Fruit fly (Drosophila melanogaster): Measurements from ENCODE around the gene grn.

grn gene

DNA sequence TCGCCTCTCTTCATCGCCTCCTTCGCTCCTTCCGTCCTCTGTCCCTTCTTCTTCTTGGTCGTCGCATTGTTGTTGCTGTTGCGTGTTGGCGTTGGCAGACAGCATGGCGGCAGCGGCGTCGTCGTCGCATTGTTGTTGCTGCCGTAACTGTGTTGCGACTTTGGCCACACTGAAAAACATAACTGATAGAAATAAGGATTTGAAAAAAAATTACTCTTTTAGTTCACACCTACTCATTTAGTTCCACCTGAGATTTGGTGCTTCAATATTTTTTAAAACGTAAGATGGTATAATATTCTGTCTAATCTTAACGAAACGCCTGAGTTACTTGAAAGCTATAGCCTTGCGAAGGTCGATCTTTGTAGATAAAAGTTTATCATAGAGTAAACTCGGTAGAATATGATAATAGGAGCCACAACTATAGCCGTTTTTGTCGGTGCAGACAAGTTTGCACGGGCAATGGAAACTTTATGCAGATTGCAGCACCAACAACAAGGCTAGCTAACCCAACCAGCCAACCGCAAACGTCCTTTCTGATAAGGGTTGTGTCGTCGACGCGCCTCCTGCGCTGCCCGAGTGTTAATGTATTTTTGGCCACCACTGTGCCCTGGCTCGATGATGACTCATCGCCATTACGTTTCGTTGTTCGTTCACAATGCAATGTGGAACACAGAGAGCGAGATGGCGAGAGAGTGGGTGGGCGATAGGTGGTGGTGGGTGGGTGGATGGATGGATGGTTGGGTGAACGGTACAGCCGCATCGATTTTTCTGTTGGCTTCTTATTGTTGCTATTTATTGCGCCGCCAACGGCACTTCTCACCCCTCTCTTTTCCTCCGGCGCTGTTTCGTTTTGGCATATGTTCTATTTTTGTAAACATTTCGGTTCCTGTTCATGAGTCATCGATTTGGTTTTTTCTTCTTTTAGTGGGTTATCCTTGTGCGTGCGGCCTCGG lies 68.1 kb downstream of the grn start (continued):
- peak; percentile 83 for TF ChIP-seq dysf (GFP tag; IDR thresholded peaks at IDR 0.05)
- TF ChIP-seq CG6683 (GFP tag; optimal IDR thresholded peaks at IDR 0.05): peak; percentile 46
- TF ChIP-seq peb (GFP tag; IDR thresholded peaks at IDR 0.05): no peak
- TF ChIP-seq chif (GFP tag; optimal IDR thresholded peaks at IDR 0.05): peak; percentile 37 to 80
- peak; percentile 40; the same call in 1 of the 2 replicates for TF ChIP-seq CG11085 (GFP tag; IDR thresholded peaks at IDR 0.05)
- TF ChIP-seq CG7963 (GFP tag; IDR thresholded peaks at IDR 0.05; ENCODE audit: partially characterized antibody): no peak
- TF ChIP-seq CG11723 (GFP tag; optimal IDR thresholded peaks at IDR 0.05): peak; percentile 60
- TF ChIP-seq CG11456 (GFP tag; IDR thresholded peaks at IDR 0.05): peak; percentile 12; the same call in 1 of the 3 replicates
- TF ChIP-seq gcm2 (GFP tag; optimal IDR thresholded peaks at IDR 0.05): peak; percentile 46
- peak; percentile 48 for TF ChIP-seq HmgZ (tag; optimal IDR thresholded peaks at IDR 0.05)
- TF ChIP-seq Mrtf (GFP tag; IDR thresholded peaks at IDR 0.05): peak; percentile 46; the same call in 1 of the 3 replicates
- no peak for TF ChIP-seq sqz (GFP tag; optimal IDR thresholded peaks at IDR 0.05)
- TF ChIP-seq CG31224 (GFP tag; IDR thresholded peaks at IDR 0.05): peak; percentile 33; the same call in 1 of the 2 replicates
- peak; percentile 59 for TF ChIP-seq CG9215 (GFP tag; IDR thresholded peaks at IDR 0.05)
- TF ChIP-seq CG14710 (tag; optimal IDR thresholded peaks at IDR 0.05): peak; percentile 66
- peak; percentile 68 for TF ChIP-seq pb (GFP tag; optimal IDR thresholded peaks at IDR 0.05)
- TF ChIP-seq C15 (GFP tag; IDR thresholded peaks at IDR 0.05): no peak
- TF ChIP-seq CG10565 (GFP tag; optimal IDR thresholded peaks at IDR 0.05): no peak
- TF ChIP-seq hb (GFP tag; IDR thresholded peaks at IDR 0.05; ENCODE audit: partially characterized antibody): no peak
- TF ChIP-seq CG12104 (GFP tag; optimal IDR thresholded peaks at IDR 0.05): peak; percentile 60
- peak; percentile 82 for TF ChIP-seq ems (GFP tag; optimal IDR thresholded peaks at IDR 0.05)
- TF ChIP-seq CG1024 (GFP tag; IDR thresholded peaks at IDR 0.05): no peak
- no peak for TF ChIP-seq CG10543 (GFP tag; optimal IDR thresholded peaks at IDR 0.05)
- TF ChIP-seq Scr (GFP tag; IDR thresholded peaks at IDR 0.05; ENCODE audit: partially characterized antibody): no peak
- peak; percentile 97 for TF ChIP-seq Med (GFP tag)
- TF ChIP-seq bigmax (GFP tag; optimal IDR thresholded peaks at IDR 0.05): no peak
- peak; percentile 12; the same call in 1 of the 2 replicates for TF ChIP-seq ham (GFP tag; IDR thresholded peaks at IDR 0.05)
- TF ChIP-seq CG30020 (tag; optimal IDR thresholded peaks at IDR 0.05): peak; percentile 20
- peak; percentile 65 for TF ChIP-seq CG3838 (GFP tag; optimal IDR thresholded peaks at IDR 0.05)
- peak; percentile 57 for TF ChIP-seq CG34376 (GFP tag; optimal IDR thresholded peaks at IDR 0.05)
- TF ChIP-seq Atf-2 (GFP tag; optimal IDR thresholded peaks at IDR 0.05): peak; percentile 87
- no peak for TF ChIP-seq ash1 (GFP tag; optimal IDR thresholded peaks at IDR 0.05)
- peak; percentile 79 for TF ChIP-seq Mes4 (GFP tag; optimal IDR thresholded peaks at IDR 0.05)
- peak; percentile 64 for TF ChIP-seq nau (GFP tag; optimal IDR thresholded peaks at IDR 0.05)
- no peak for TF ChIP-seq Nf-YA (GFP tag; IDR thresholded peaks at IDR 0.05)
- peak; percentile 51 for TF ChIP-seq CG9817 (tag; optimal IDR thresholded peaks at IDR 0.05)
- TF ChIP-seq cato (GFP tag; optimal IDR thresholded peaks at IDR 0.05; ENCODE audit: borderline replicate concordance): peak; percentile 53
- no peak for TF ChIP-seq Rx (GFP tag; IDR thresholded peaks at IDR 0.05)
- peak; percentile 82 for TF ChIP-seq az2 (GFP tag; optimal IDR thresholded peaks at IDR 0.05)
- TF ChIP-seq CG1233 (GFP tag; optimal IDR thresholded peaks at IDR 0.05): peak; percentile 59
- TF ChIP-seq CG1647 (GFP tag; optimal IDR thresholded peaks at IDR 0.05): peak; percentile 74
- TF ChIP-seq CG8281 (tag; optimal IDR thresholded peaks at IDR 0.05): peak; percentile 35
- 0 out of 4 replicates have a peak, but pooled peaks have one; percentile 14 for TF ChIP-seq Gug (GFP tag; IDR thresholded peaks at IDR 0.05)
- TF ChIP-seq MTF-1 (GFP tag; optimal IDR thresholded peaks at IDR 0.05; ENCODE audit: borderline replicate concordance): peak; percentile 10
- TF ChIP-seq MBD-R2 (GFP tag; IDR thresholded peaks at IDR 0.05): no peak
- TF ChIP-seq CG7556 (GFP tag; optimal IDR thresholded peaks at IDR 0.05): peak; percentile 94
- peak; percentile 80 for TF ChIP-seq lab (GFP tag; optimal IDR thresholded peaks at IDR 0.05)
- peak; percentile 78 for TF ChIP-seq CG7786 (GFP tag; optimal IDR thresholded peaks at IDR 0.05)

All from whole organism, embryonic.